Fruit fly (Drosophila melanogaster): Measurements from ENCODE around the gene CG17991.

The CG17991 gene

dm6 chr3R:27274533-27275447 is 33.7 kb downstream of the CG17991 start, which contains the start of gene CG5938 (continued):
- TF ChIP-seq Lpt (GFP tag; optimal IDR thresholded peaks at IDR 0.05) (no peak), fkh (GFP tag; optimal IDR thresholded peaks at IDR 0.05) (peak; percentile 21), pdm3 (GFP tag; optimal IDR thresholded peaks at IDR 0.05) (no peak), CG6808 (GFP tag; optimal IDR thresholded peaks at IDR 0.05) (peak; percentile 50), CG3032 (tag; optimal IDR thresholded peaks at IDR 0.05) (peak; percentile 21), Eip93F (GFP tag; optimal IDR thresholded peaks at IDR 0.05) (no peak), CG8319 (GFP tag; optimal IDR thresholded peaks at IDR 0.05) (no peak), CG11294 (GFP tag; IDR thresholded peaks at IDR 0.05) (no peak), Sox14 (GFP tag; optimal IDR thresholded peaks at IDR 0.05) (peak; percentile 68), fd85E (GFP tag; optimal IDR thresholded peaks at IDR 0.05) (no peak), CG10669 (GFP tag; optimal IDR thresholded peaks at IDR 0.05) (no peak), Met (GFP tag; optimal IDR thresholded peaks at IDR 0.05) (peak; percentile 34), CG31627 (GFP tag; optimal IDR thresholded peaks at IDR 0.05) (peak; percentile 10), lz (GFP tag; optimal IDR thresholded peaks at IDR 0.05) (peak; percentile 17), vri (GFP tag; optimal IDR thresholded peaks at IDR 0.05) (peak; percentile 10), CG6163 (GFP tag; IDR thresholded peaks at IDR 0.05) (peak; percentile 67), CG1621 (tag; optimal IDR thresholded peaks at IDR 0.05) (peak; percentile 20), CG7368 (GFP tag; optimal IDR thresholded peaks at IDR 0.05) (peak; percentile 9)

DNA sequence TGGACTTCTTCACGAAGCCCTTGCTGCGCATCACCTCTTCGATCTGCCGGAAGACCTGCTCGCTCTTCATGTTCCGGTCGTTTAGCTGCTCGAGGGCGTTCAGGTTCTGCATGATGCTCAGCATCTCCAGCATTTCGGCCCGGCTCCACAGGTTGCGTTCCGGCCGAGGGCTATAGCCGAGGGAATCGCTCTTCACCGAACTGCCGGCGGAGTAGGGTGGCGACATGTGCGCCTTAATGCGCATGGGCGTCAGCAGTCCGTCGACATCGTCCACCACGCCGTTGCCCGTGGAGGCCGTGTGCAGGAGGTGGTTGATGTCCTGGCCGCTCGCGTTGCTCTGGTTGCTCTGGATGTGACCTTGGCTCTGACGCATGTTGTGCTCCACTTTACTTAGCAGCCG is 38.4 kb downstream of the CG17991 start:
- TF ChIP-seq CG4318 (GFP tag; optimal IDR thresholded peaks at IDR 0.05): no peak
- TF ChIP-seq Hr39 (GFP tag; optimal IDR thresholded peaks at IDR 0.05): no peak
- TF ChIP-seq Gug (GFP tag; IDR thresholded peaks at IDR 0.05): no peak
- no peak for TF ChIP-seq ss (GFP tag; optimal IDR thresholded peaks at IDR 0.05)

- TF ChIP-seq pdm3 (GFP tag; optimal IDR thresholded peaks at IDR 0.05) (peak; percentile 98), OdsH (GFP tag; optimal IDR thresholded peaks at IDR 0.05) (peak; percentile 98), CG11902 (GFP tag; optimal IDR thresholded peaks at IDR 0.05) (peak; percentile 96), CG10669 (GFP tag; optimal IDR thresholded peaks at IDR 0.05) (peak; percentile 98), CG6792 (GFP tag; optimal IDR thresholded peaks at IDR 0.05) (peak; percentile 97), salr (GFP tag; optimal IDR thresholded peaks at IDR 0.05) (peak; percentile 96 to 98), CG10631 (GFP tag; optimal IDR thresholded peaks at IDR 0.05) (peak; percentile 97), CG11762 (GFP tag; optimal IDR thresholded peaks at IDR 0.05; ENCODE audit: insufficient read depth) (peak; percentile 94), esn (GFP tag; optimal IDR thresholded peaks at IDR 0.05) (peak; percentile 98), Met (GFP tag; optimal IDR thresholded peaks at IDR 0.05) (peak; percentile 97), topi (GFP tag; optimal IDR thresholded peaks at IDR 0.05) (peak; percentile 98), Hr4 (GFP tag; optimal IDR thresholded peaks at IDR 0.05) (peak; percentile 98), fkh (GFP tag; optimal IDR thresholded peaks at IDR 0.05) (peak; percentile 80), Blimp-1 (GFP tag; optimal IDR thresholded peaks at IDR 0.05) (peak; percentile 79), Eip93F (GFP tag; optimal IDR thresholded peaks at IDR 0.05) (peak; percentile 53), CG16779 (tag; optimal IDR thresholded peaks at IDR 0.05) (peak; percentile 96), svp (GFP tag) (peak; percentile 98), Ets96B (tag; optimal IDR thresholded peaks at IDR 0.05) (peak; percentile 97), CG11294 (GFP tag; IDR thresholded peaks at IDR 0.05) (peak; percentile 97), CG15336 (GFP tag; IDR thresholded peaks at IDR 0.05) (peak; percentile 97), Sox15 (GFP tag; optimal IDR thresholded peaks at IDR 0.05) (peak; percentile 97), CG4318 (GFP tag; optimal IDR thresholded peaks at IDR 0.05) (peak; percentile 98), Smox (GFP tag; optimal IDR thresholded peaks at IDR 0.05) (peak; percentile 97), CG3919 (GFP tag; optimal IDR thresholded peaks at IDR 0.05) (peak; percentile 99), CG7368 (GFP tag; optimal IDR thresholded peaks at IDR 0.05) (peak; percentile 98), dac (GFP tag; optimal IDR thresholded peaks at IDR 0.05) (peak; percentile 98), net (GFP tag; optimal IDR thresholded peaks at IDR 0.05) (peak; percentile 98), Ets21C (GFP tag; optimal IDR thresholded peaks at IDR 0.05) (peak; percentile 97), CG6808 (GFP tag; optimal IDR thresholded peaks at IDR 0.05) (peak; percentile 93), CG31627 (GFP tag; optimal IDR thresholded peaks at IDR 0.05) (peak; percentile 98), Hr39 (GFP tag; optimal IDR thresholded peaks at IDR 0.05) (peak; percentile 98), CG6163 (GFP tag; IDR thresholded peaks at IDR 0.05) (peak; percentile 98), CG34406 (GFP tag; optimal IDR thresholded peaks at IDR 0.05) (peak; percentile 97)
These were observed 40.1 kb downstream of the CG17991 start for dm6 chr3R:27281022-27281810.
